Fruit fly (Drosophila melanogaster) whole organism: Measurements from ENCODE around the gene Afti.

Experiments
- CG8478 ChIP-seq: fragments of >200 bp; optimal IDR thresholded peaks from 2 replicates; lab custom pipeline; 2018; ENCODE audit warnings: inconsistent platforms
- Dll ChIP-seq: fragments of >200 bp; optimal IDR thresholded peaks from 2 replicates; lab custom pipeline; 2017
- EcR ChIP-seq, 2 experiments: fragments of >200 bp; optimal IDR thresholded peaks; 2 replicates each; lab custom pipeline; 2017; ENCODE audit warnings: missing biosample characterization in 2 of 2, missing genetic modification characterization in 2 of 2, missing genetic modification reagents in 2 of 2
- pan ChIP-seq: fragments of >200 bp; optimal IDR thresholded peaks from 2 replicates; lab custom pipeline; 2017
- psq ChIP-seq: fragments of >200 bp; optimal IDR thresholded peaks from 2 replicates; lab custom pipeline; 2017
- usp ChIP-seq: fragments of >200 bp; optimal IDR thresholded peaks from 2 replicates; lab custom pipeline; 2017; ENCODE audit warnings: missing biosample characterization, missing genetic modification characterization, mixed read lengths

Gene Afti

dm6 chr3R:14277894-14278522 is 48.5 kb downstream of the Afti start:
- no peak for TF ChIP-seq pan (lab: Kevin White, UChicago)
- TF ChIP-seq EcR (GFP tag; optimal IDR thresholded peaks at IDR 0.05; lab: Kevin White, UChicago): no peak
- no peak for TF ChIP-seq Dll (lab: Kevin White, UChicago)
- TF ChIP-seq psq: no peak
- no peak for TF ChIP-seq usp
- no peak for TF ChIP-seq CG8478 (lab: Kevin White, UChicago)

dm6 chr3R:14275519-14276172 is 50.8 kb downstream of the Afti start:
- TF ChIP-seq Dll (lab: Kevin White, UChicago) (peak; percentile 56), pan (lab: Kevin White, UChicago) (no peak)
